Fruit fly (Drosophila melanogaster): ENCODE data around the gene CG4565.

The CG4565 gene

DNA sequence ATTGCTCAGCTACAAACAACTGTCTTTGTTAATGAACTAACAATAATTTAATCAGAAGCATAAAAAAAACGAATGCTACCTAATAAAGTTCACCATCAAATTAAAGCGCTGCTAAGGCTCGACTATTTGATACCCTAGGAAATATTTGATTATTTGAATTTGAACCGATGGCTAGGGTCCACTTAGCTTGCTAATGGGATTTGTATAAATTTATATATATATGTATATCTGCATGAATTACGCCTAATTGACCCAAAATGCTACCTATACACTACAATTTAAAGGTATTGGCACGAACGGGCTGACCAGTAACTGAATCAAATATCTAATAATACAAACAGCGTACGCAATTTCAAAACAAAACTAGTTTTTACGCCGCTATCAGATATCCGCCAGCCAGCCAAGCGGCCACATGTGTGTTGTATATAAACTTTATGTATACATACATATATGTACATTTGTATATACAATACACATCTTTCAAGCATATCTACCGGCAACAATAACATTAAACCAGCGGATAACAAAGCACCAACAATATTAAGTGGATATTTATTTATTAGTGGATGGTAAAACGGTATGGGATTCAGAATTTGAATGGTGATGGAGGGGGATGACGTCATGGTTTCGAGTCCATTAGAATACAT is 31.6 kb downstream of the CG4565 start (continued):
- TF ChIP-seq gsb (GFP tag; IDR thresholded peaks at IDR 0.05): peak; percentile 75
- no peak for TF ChIP-seq dan (GFP tag; IDR thresholded peaks at IDR 0.05)
- peak; percentile 60 for TF ChIP-seq CG12104 (GFP tag; optimal IDR thresholded peaks at IDR 0.05)
- TF ChIP-seq CG3847 (GFP tag; IDR thresholded peaks at IDR 0.05): peak; percentile 70
- TF ChIP-seq CG17385 (GFP tag; optimal IDR thresholded peaks at IDR 0.05): peak; percentile 65
- peak; percentile 57 for TF ChIP-seq Ravus (GFP tag; IDR thresholded peaks at IDR 0.05)
- TF ChIP-seq kah (GFP tag; optimal IDR thresholded peaks at IDR 0.05): peak; percentile 37
- no peak for TF ChIP-seq Usf (GFP tag; optimal IDR thresholded peaks at IDR 0.05)
- peak; percentile 31 for TF ChIP-seq gcm (GFP tag; optimal IDR thresholded peaks at IDR 0.05)
- peak; percentile 88 for TF ChIP-seq Med (GFP tag)
- no peak for TF ChIP-seq TFAM (GFP tag; optimal IDR thresholded peaks at IDR 0.05)
- TF ChIP-seq CG6813 (GFP tag; optimal IDR thresholded peaks at IDR 0.05): peak; percentile 56
- no peak for TF ChIP-seq tna (GFP tag; IDR thresholded peaks at IDR 0.05; ENCODE audit: partially characterized antibody)
- TF ChIP-seq CG6254 (GFP tag; optimal IDR thresholded peaks at IDR 0.05): peak; percentile 44
- peak; percentile 54 for TF ChIP-seq klu (GFP tag; IDR thresholded peaks at IDR 0.05)
- TF ChIP-seq HLHmδ (GFP tag; optimal IDR thresholded peaks at IDR 0.05): no peak
- no peak for TF ChIP-seq hbn (GFP tag; IDR thresholded peaks at IDR 0.05; ENCODE audit: partially characterized antibody)
- TF ChIP-seq Bdp1 (GFP tag; optimal IDR thresholded peaks at IDR 0.05): no peak
- peak; percentile 64 for TF ChIP-seq CG12769 (tag; optimal IDR thresholded peaks at IDR 0.05)
- peak; percentile 58 for TF ChIP-seq HmgZ (tag; optimal IDR thresholded peaks at IDR 0.05)
- peak; percentile 76 for TF ChIP-seq Sox100B (GFP tag; optimal IDR thresholded peaks at IDR 0.05)
- TF ChIP-seq sug (tag; optimal IDR thresholded peaks at IDR 0.05): no peak
- peak; percentile 69 for TF ChIP-seq CG9817 (tag; optimal IDR thresholded peaks at IDR 0.05)
- TF ChIP-seq H15 (GFP tag; IDR thresholded peaks at IDR 0.05): peak; percentile 83
- TF ChIP-seq HHEX (GFP tag; optimal IDR thresholded peaks at IDR 0.05): peak; percentile 83
- TF ChIP-seq CG7786 (GFP tag; optimal IDR thresholded peaks at IDR 0.05): no peak
- peak; percentile 59; the same call in 1 of the 2 replicates for TF ChIP-seq ara (GFP tag; IDR thresholded peaks at IDR 0.05)
- TF ChIP-seq Hr51 (GFP tag; optimal IDR thresholded peaks at IDR 0.05): peak in 1 of 2 experiments; percentile 79
- TF ChIP-seq GATAe (GFP tag; conservative IDR thresholded peaks at IDR 0.05): peak; percentile 12; the same call in 1 of the 2 replicates
- TF ChIP-seq gfzf (GFP tag; optimal IDR thresholded peaks at IDR 0.05): no peak
- TF ChIP-seq CG4820 (GFP tag; optimal IDR thresholded peaks at IDR 0.05): peak; percentile 60
- TF ChIP-seq Oaz (GFP tag; IDR thresholded peaks at IDR 0.05): peak; percentile 58
- TF ChIP-seq CG10654 (GFP tag; optimal IDR thresholded peaks at IDR 0.05): peak; percentile 31
- TF ChIP-seq CG33557 (GFP tag; optimal IDR thresholded peaks at IDR 0.05): no peak
- TF ChIP-seq CG1529 (GFP tag; optimal IDR thresholded peaks at IDR 0.05): no peak
- peak; percentile 61 for TF ChIP-seq NfI (GFP tag; optimal IDR thresholded peaks at IDR 0.05)
- TF ChIP-seq CG18476 (GFP tag; optimal IDR thresholded peaks at IDR 0.05): peak; percentile 16
- no peak for TF ChIP-seq D (optimal IDR thresholded peaks at IDR 0.05)
- peak; percentile 19 for TF ChIP-seq D (GFP tag; optimal IDR thresholded peaks at IDR 0.05)
- TF ChIP-seq chinmo (GFP tag; IDR thresholded peaks at IDR 0.05; ENCODE audit: partially characterized antibody): 0 out of 4 replicates have a peak, but pooled peaks have one; percentile 54
- peak; percentile 82 for TF ChIP-seq CG16779 (GFP tag; IDR thresholded peaks at IDR 0.05)
- TF ChIP-seq CG18764 (GFP tag; optimal IDR thresholded peaks at IDR 0.05): peak; percentile 45
- TF ChIP-seq CG17361 (GFP tag; IDR thresholded peaks at IDR 0.05): peak; percentile 69
- TF ChIP-seq knrl (GFP tag; IDR thresholded peaks at IDR 0.05; ENCODE audit: partially characterized antibody): 0 out of 3 replicates have a peak, but pooled peaks have one; percentile 27
- peak; percentile 39 for TF ChIP-seq tup (GFP tag; optimal IDR thresholded peaks at IDR 0.05)
- peak in 1 of 2 experiments; percentile 29 for TF ChIP-seq bsh (GFP tag; optimal IDR thresholded peaks at IDR 0.05)
- TF ChIP-seq Pdp1 (GFP tag; optimal IDR thresholded peaks at IDR 0.05): peak; percentile 31 to 48
- TF ChIP-seq gcm2 (GFP tag; optimal IDR thresholded peaks at IDR 0.05): no peak
- peak; percentile 80 for TF ChIP-seq CG6689 (GFP tag; IDR thresholded peaks at IDR 0.05)

Measured in whole organism, embryonic.